Worm (Caenorhabditis elegans) whole organism, mixed stage, embryonic: ENCODE results near the gene C16C8.18.

ENCODE experiments used
- M03D4.4 ChIP-seq: sonication (generic microtip); optimal IDR thresholded peaks from 2 replicates; lab custom pipeline; 2017; ENCODE audit warnings: mild to moderate bottlenecking, missing genetic modification characterization, missing compliant biosample characterization
- bed-3 ChIP-seq: fragments of 200-800 bp; sonication (Bioruptor generic); optimal IDR thresholded peaks from 3 replicates; lab custom pipeline; 2018; ENCODE audit warnings: mild to moderate bottlenecking, missing genetic modification characterization, moderate library complexity, missing compliant biosample characterization
- blmp-1 ChIP-seq: fragments of 150-350 bp; optimal IDR thresholded peaks from 2 replicates; lab custom pipeline; 2014; ENCODE audit warnings: missing biosample characterization, missing genetic modification characterization
- ceh-39 ChIP-seq: fragments of 150-350 bp; optimal IDR thresholded peaks from 2 replicates; lab custom pipeline; 2014; ENCODE audit warnings: missing biosample characterization, missing genetic modification characterization
- ceh-83 ChIP-seq: fragments of 200-800 bp; sonication (Bioruptor generic); optimal IDR thresholded peaks from 2 replicates; lab custom pipeline; 2018; ENCODE audit warnings: mild to moderate bottlenecking, missing genetic modification characterization, missing compliant biosample characterization
- cnd-1 ChIP-seq: fragments of 200-800 bp; sonication (Bioruptor generic); optimal IDR thresholded peaks from 2 replicates; lab custom pipeline; 2018; ENCODE audit warnings: mild to moderate bottlenecking, missing genetic modification characterization, missing compliant biosample characterization
- drap-1 ChIP-seq: fragments of 200-800 bp; sonication (Bioruptor generic); optimal IDR thresholded peaks from 3 replicates; lab custom pipeline; 2018; ENCODE audit warnings: mild to moderate bottlenecking, missing genetic modification characterization, missing compliant biosample characterization
- elt-1 ChIP-seq: sonication (generic microtip); optimal IDR thresholded peaks from 2 replicates; lab custom pipeline; 2017; ENCODE audit warnings: missing genetic modification characterization, mild to moderate bottlenecking, missing compliant biosample characterization, antibody characterized with exemption, moderate library complexity, borderline replicate concordance; ENCODE audit not compliant: insufficient read depth
- elt-3 ChIP-seq: fragments of 150-350 bp; optimal IDR thresholded peaks from 2 replicates; lab custom pipeline; 2014; ENCODE audit warnings: missing biosample characterization, missing genetic modification characterization
- flh-1 ChIP-seq: fragments of 200-800 bp; sonication (Bioruptor generic); optimal IDR thresholded peaks from 2 replicates; lab custom pipeline; 2018; ENCODE audit warnings: mild to moderate bottlenecking, missing genetic modification characterization, moderate library complexity, missing compliant biosample characterization
- ham-2 ChIP-seq: fragments of 200-800 bp; sonication (Bioruptor generic); optimal IDR thresholded peaks from 2 replicates; lab custom pipeline; 2018; ENCODE audit warnings: mild to moderate bottlenecking, missing genetic modification characterization, missing compliant biosample characterization
- hlh-1 ChIP-seq: fragments of 150-350 bp; optimal IDR thresholded peaks from 2 replicates; lab custom pipeline; 2014; ENCODE audit warnings: missing biosample characterization, missing genetic modification reagents, missing genetic modification characterization
- lin-13 ChIP-seq: fragments of 150-350 bp; optimal IDR thresholded peaks from 2 replicates; lab custom pipeline; 2014; ENCODE audit warnings: missing biosample characterization, missing genetic modification characterization
- lin-32 ChIP-seq: fragments of 200-800 bp; sonication (Bioruptor generic); optimal IDR thresholded peaks from 2 replicates; lab custom pipeline; 2018; ENCODE audit warnings: mild to moderate bottlenecking, missing genetic modification characterization, missing compliant biosample characterization
- lsy-2 ChIP-seq: fragments of 150-350 bp; optimal IDR thresholded peaks from 2 replicates; lab custom pipeline; 2014; ENCODE audit warnings: missing biosample characterization, missing genetic modification characterization
- mab-5 ChIP-seq: fragments of 150-350 bp; optimal IDR thresholded peaks from 2 replicates; lab custom pipeline; 2014; ENCODE audit warnings: missing biosample characterization, missing genetic modification characterization
- mep-1 ChIP-seq: fragments of 150-350 bp; optimal IDR thresholded peaks from 2 replicates; lab custom pipeline; 2017; ENCODE audit warnings: missing biosample characterization, missing genetic modification reagents, missing genetic modification characterization, inconsistent platforms
- mls-2 ChIP-seq: sonication (generic microtip); optimal IDR thresholded peaks from 2 replicates; lab custom pipeline; 2016; ENCODE audit warnings: mild to moderate bottlenecking, missing genetic modification characterization, moderate library complexity, missing compliant biosample characterization
- nhr-237 ChIP-seq: fragments of 150-350 bp; optimal IDR thresholded peaks from 2 replicates; lab custom pipeline; 2014; ENCODE audit warnings: missing biosample characterization, missing genetic modification characterization
- nhr-28 ChIP-seq: fragments of 150-350 bp; optimal IDR thresholded peaks from 2 replicates; lab custom pipeline; 2014; ENCODE audit warnings: missing biosample characterization, missing genetic modification characterization
- nhr-76 ChIP-seq: sonication (generic microtip); optimal IDR thresholded peaks from 2 replicates; lab custom pipeline; 2017; ENCODE audit warnings: missing biosample characterization, missing genetic modification characterization
- pha-4 ChIP-seq: fragments of 150-350 bp; optimal IDR thresholded peaks from 2 replicates; lab custom pipeline; 2018; ENCODE audit warnings: missing biosample characterization, missing genetic modification reagents, missing genetic modification characterization
- sem-2 ChIP-seq: fragments of 200-800 bp; sonication (Bioruptor generic); optimal IDR thresholded peaks from 2 replicates; lab custom pipeline; 2018; ENCODE audit warnings: mild to moderate bottlenecking, missing genetic modification characterization, missing compliant biosample characterization
- sptf-1 ChIP-seq: sonication (generic microtip); optimal IDR thresholded peaks from 2 replicates; lab custom pipeline; 2017; ENCODE audit warnings: mild to moderate bottlenecking, missing genetic modification characterization, moderate library complexity, missing compliant biosample characterization
- tbx-8 ChIP-seq: fragments of 200-800 bp; sonication (Bioruptor generic); optimal IDR thresholded peaks from 2 replicates; lab custom pipeline; 2018; ENCODE audit warnings: mild to moderate bottlenecking, missing genetic modification characterization, moderate library complexity, missing compliant biosample characterization
- unc-120 ChIP-seq: sonication (generic microtip); optimal IDR thresholded peaks from 2 replicates; lab custom pipeline; 2017; ENCODE audit warnings: missing genetic modification characterization, missing compliant biosample characterization; ENCODE audit not compliant: poor library complexity, severe bottlenecking
- unc-62 ChIP-seq: fragments of 150-350 bp; optimal IDR thresholded peaks from 2 replicates; lab custom pipeline; 2014; ENCODE audit warnings: missing biosample characterization, missing genetic modification reagents, missing genetic modification characterization
- zip-8 ChIP-seq: fragments of 150-350 bp; optimal IDR thresholded peaks from 2 replicates; lab custom pipeline; 2014; ENCODE audit warnings: missing biosample characterization, missing genetic modification characterization
- ztf-11 ChIP-seq: fragments of 150-350 bp; optimal IDR thresholded peaks from 2 replicates; lab custom pipeline; 2014; ENCODE audit warnings: missing biosample characterization, missing genetic modification characterization

Gene C16C8.18

DNA sequence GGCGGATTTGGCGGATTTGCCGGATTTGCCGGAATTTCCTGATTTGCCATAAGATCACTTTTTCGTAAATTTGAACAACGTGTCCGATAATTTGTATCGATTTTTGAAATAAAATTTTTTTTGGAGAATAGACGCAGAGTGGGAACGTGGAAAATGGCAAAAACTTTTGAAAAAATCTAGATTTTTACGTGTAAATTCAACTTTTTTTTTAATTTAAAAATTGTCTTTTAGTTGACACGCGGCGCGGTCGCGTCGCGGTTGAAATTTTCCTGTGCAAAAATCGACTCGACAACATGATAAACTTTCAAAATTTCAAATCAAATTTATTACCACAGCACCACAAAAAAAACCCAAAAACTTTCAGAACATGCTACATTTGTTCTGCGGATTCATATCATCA, 34.0 kb upstream of the C16C8.18 start, which contains the start of gene nep-20:
TSS of gene nep-20 (minus strand) at position 101 of the 400 bp plus-strand sequence.
- TF ChIP-seq hlh-1 (tag; lab: Kevin White, UChicago) (no peak), lin-13 (tag; lab: Kevin White, UChicago) (no peak), ham-2 (GFP tag; lab: Kevin White, UChicago) (no peak), blmp-1 (tag; lab: Kevin White, UChicago) (no peak), nhr-237 (tag; lab: Kevin White, UChicago) (no peak), ztf-11 (tag; lab: Kevin White, UChicago) (no peak), unc-120 (no peak), sptf-1 (tag; lab: Kevin White, UChicago) (no peak)

DNA sequence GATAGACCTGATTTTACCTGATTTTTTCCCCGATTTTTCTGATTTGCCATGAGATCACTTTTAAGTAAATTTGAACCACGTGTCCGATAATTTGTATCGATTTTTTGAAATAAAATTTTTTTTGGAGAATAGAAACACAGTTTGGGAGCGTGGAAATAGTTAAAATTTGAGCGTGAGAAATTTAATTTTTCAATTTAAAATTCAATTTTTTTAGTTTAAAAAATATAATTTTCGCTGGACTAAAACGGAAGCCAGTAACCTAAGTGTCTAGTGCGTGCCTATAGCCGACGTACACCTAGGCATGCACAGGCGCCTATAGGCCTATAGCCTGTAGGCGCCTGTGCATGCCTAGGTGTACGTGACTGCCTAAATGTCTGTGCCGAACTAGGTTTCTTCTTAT, 30.3 kb upstream of the C16C8.18 start, which contains the start of gene nep-9:
TSS of gene nep-9 (minus strand) at position 101 of the 400 bp plus-strand sequence.
- no peak for TF ChIP-seq nhr-237 (tag; lab: Kevin White, UChicago)
- TF ChIP-seq sem-2 (GFP tag; lab: Kevin White, UChicago), result no peak
- no peak for TF ChIP-seq nhr-76
- no peak for TF ChIP-seq hlh-1 (tag; lab: Kevin White, UChicago)
- no peak for TF ChIP-seq cnd-1 (tag; lab: Kevin White, UChicago)
- no peak for TF ChIP-seq flh-1
- TF ChIP-seq nhr-28 (tag; lab: Kevin White, UChicago), result no peak
- no peak for TF ChIP-seq elt-1 (tag; lab: Kevin White, UChicago)
- no peak for TF ChIP-seq pha-4
- TF ChIP-seq lsy-2 (tag; lab: Kevin White, UChicago), result no peak
- no peak for TF ChIP-seq lin-32 (GFP tag; lab: Kevin White, UChicago)
- no peak for TF ChIP-seq ham-2 (GFP tag; lab: Kevin White, UChicago)
- no peak for TF ChIP-seq ceh-83 (GFP tag; lab: Kevin White, UChicago)
- no peak for TF ChIP-seq M03D4.4 (tag; lab: Kevin White, UChicago)
- TF ChIP-seq lin-13 (tag; lab: Kevin White, UChicago), result no peak
- TF ChIP-seq blmp-1 (tag; lab: Kevin White, UChicago), result no peak

DNA sequence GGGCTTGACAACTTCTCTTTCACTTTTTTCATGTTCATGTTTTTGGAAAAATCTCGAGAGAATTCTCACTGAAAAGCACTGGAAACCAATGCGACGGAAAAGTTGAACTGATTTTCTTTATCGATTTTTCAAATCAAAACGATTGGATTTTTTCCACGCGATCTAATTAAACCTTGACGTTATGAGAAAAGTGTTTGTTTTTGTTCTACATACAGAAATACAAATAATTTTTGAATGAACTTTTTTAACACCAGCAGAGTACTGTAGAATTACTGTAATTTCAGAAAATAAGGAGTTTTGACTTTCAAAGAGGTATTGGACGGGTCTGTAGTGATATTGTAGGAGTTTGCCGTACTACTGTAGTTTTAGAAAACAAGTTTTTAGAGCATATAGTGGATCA, 26.6 kb upstream of the C16C8.18 start, which contains the start of gene nep-10:
TSS of gene nep-10 (minus strand) at position 101 of the 400 bp plus-strand sequence.
- TF ChIP-seq lsy-2 (tag; lab: Kevin White, UChicago), result no peak
- TF ChIP-seq, all 35 proteins: peak for 0

DNA sequence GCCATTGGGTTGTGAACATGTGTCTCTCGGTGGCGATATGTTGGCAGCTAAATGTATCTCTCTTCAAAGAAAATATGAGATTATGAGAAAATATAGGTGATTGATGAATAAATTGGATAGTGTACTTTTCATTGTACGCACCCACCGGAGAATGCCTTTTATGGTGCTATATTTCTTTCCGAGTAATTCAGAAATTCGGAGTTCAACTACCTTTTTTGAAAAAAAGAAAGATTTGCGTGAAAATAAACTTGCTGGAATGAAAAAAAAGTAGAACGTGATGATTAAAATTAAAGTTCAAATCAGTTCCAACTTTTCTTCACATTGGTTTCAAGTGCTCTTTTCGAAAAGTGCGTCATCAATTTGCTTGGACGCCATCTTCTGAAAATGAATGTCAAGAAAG, 26.0 kb upstream of the C16C8.18 start, which contains the start of gene nep-8:
TSS of gene nep-8 (plus strand) at position 301 of the 400 bp plus-strand sequence.
- TF ChIP-seq ceh-83 (GFP tag; lab: Kevin White, UChicago) (no peak), ceh-39 (tag; lab: Kevin White, UChicago) (no peak), unc-120 (no peak), cnd-1 (tag; lab: Kevin White, UChicago) (no peak), mep-1 (tag; lab: Kevin White, UChicago) (no peak), bed-3 (GFP tag; lab: Kevin White, UChicago) (no peak), pha-4 (no peak), lin-13 (tag; lab: Kevin White, UChicago) (no peak), mab-5 (tag; lab: Kevin White, UChicago) (no peak), elt-3 (no peak), lsy-2 (tag; lab: Kevin White, UChicago) (no peak), unc-62 (GFP tag; lab: Kevin White, UChicago) (no peak), blmp-1 (tag; lab: Kevin White, UChicago) (no peak), mls-2 (tag; lab: Kevin White, UChicago) (no peak), nhr-237 (tag; lab: Kevin White, UChicago) (no peak), zip-8 (tag; lab: Kevin White, UChicago) (no peak), tbx-8 (no peak), ztf-11 (tag; lab: Kevin White, UChicago) (no peak), drap-1 (GFP tag; lab: Kevin White, UChicago) (no peak)

DNA sequence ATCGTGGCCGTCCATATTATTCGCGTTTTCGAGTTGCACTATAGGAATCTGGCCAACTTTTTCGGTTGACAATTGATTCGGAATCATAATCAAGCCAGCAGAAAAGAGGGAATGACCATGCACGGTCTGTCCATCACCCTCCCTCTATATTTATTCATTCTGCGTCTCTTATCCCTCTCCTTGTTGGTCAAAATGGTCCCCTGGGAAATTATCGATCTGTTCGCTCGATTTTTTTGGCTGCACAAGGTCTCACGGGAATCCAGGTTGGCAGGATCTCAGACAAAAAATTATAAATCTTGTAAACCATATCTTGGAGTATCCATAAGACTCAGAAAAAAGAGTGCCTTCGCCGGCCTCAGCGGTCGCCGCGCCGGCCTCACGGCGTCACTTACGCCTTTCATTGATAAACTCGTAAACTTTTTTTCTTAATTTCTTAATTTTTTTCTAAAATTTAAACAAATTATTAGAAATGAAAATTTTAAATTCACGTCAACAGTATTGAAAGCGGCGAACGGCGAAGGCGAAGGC, 15.1 kb upstream of the C16C8.18 start, which contains the start of the genes F18A12.7 and F18A12.2:
TSS of gene F18A12.7 (minus strand) at position 101 of the 528 bp plus-strand sequence.
TSS of gene F18A12.2 (plus strand) at position 478 of the 528 bp plus-strand sequence.
- TF ChIP-seq lin-32 (GFP tag; lab: Kevin White, UChicago), result no peak
- no peak for TF ChIP-seq M03D4.4 (tag; lab: Kevin White, UChicago)
- no peak for TF ChIP-seq zip-8 (tag; lab: Kevin White, UChicago)
- TF ChIP-seq ceh-39 (tag; lab: Kevin White, UChicago), result no peak
- TF ChIP-seq sptf-1 (tag; lab: Kevin White, UChicago), result no peak
